Fruit fly (Drosophila melanogaster) whole organism, wandering third instar larva: ENCODE data around the gene cher.

Source experiments
- Sp1 ChIP-seq: fragments of 200-800 bp; sonication (Bioruptor generic); optimal IDR thresholded peaks from 3 replicates; lab custom pipeline; 2019; ENCODE audit warnings: missing biosample characterization, mild to moderate bottlenecking, missing genetic modification characterization, moderate library complexity
- br ChIP-seq: fragments of 200-800 bp; sonication (Bioruptor generic); optimal IDR thresholded peaks from 2 replicates; lab custom pipeline; 2016; ENCODE audit warnings: missing biosample characterization, missing genetic modification characterization
- brk ChIP-seq: fragments of 200-800 bp; sonication (Bioruptor generic); optimal IDR thresholded peaks from 2 replicates; lab custom pipeline; 2016; ENCODE audit warnings: missing biosample characterization, mild to moderate bottlenecking, missing genetic modification characterization
- dmrt93B ChIP-seq: fragments of 200-800 bp; sonication (Bioruptor generic); optimal IDR thresholded peaks from 2 replicates; lab custom pipeline; 2018; ENCODE audit warnings: missing biosample characterization, mild to moderate bottlenecking, missing genetic modification characterization
- h ChIP-seq: fragments of 200-800 bp; sonication (Bioruptor generic); optimal IDR thresholded peaks from 3 replicates; lab custom pipeline; 2016; ENCODE audit warnings: missing biosample characterization, mild to moderate bottlenecking, missing genetic modification characterization
- pan ChIP-seq: fragments of >200 bp; optimal IDR thresholded peaks from 2 replicates; lab custom pipeline; 2017
- sv ChIP-seq: fragments of 200-800 bp; sonication (Bioruptor generic); optimal IDR thresholded peaks from 3 replicates; lab custom pipeline; 2016; ENCODE audit warnings: missing biosample characterization, missing genetic modification characterization
- usp ChIP-seq: fragments of >200 bp; optimal IDR thresholded peaks from 2 replicates; lab custom pipeline; 2017; ENCODE audit warnings: missing biosample characterization, missing genetic modification characterization

DNA sequence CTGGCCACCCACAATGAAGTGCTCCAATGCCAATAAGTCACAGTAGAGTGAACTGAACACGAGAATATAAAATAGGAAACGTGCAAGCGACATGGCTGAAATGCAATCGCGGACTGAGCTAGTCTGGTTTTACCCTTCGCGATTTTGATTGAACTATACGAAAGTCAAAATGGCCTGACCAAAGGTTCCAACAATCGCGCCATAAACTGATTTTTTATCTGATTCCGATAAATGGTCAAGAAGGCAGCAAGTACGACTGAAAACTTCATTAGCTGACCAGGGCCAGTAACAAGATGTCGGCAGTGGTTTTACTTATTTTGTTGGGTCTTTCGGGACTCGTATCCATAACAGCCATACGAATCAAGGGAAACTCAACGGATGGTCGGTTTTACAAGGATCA, 1.6 kb upstream of the cher start, which contains the start of the genes CG17477 and CG31269:
- TF ChIP-seq Sp1 (GFP tag; lab: Kevin White, UChicago) (no peak), brk (GFP tag; lab: Kevin White, UChicago) (no peak), pan (lab: Kevin White, UChicago) (no peak), dmrt93B (GFP tag; lab: Kevin White, UChicago) (no peak), usp (GFP tag; lab: Kevin White, UChicago) (no peak), h (GFP tag; lab: Kevin White, UChicago) (no peak), br (no peak), sv (GFP tag; lab: Kevin White, UChicago) (no peak)
